Fruit fly (Drosophila melanogaster) whole organism, adult: ENCODE measurements around the gene Rubicon.

Source experiments
- CG11617 ChIP-seq: fragments of 200-800 bp; sonication (Bioruptor generic); optimal IDR thresholded peaks from 2 replicates; lab custom pipeline; 2017; ENCODE audit warnings: mild to moderate bottlenecking, missing biosample characterization, missing genetic modification reagents, missing genetic modification characterization
- CG12768 ChIP-seq: fragments of 200-800 bp; sonication (Bioruptor generic); optimal IDR thresholded peaks from 2 replicates; lab custom pipeline; 2017; ENCODE audit warnings: missing biosample characterization, missing genetic modification characterization, mild to moderate bottlenecking, moderate library complexity, missing genetic modification reagents
- CG14711 ChIP-seq: fragments of 200-800 bp; sonication (Bioruptor generic); optimal IDR thresholded peaks from 2 replicates; lab custom pipeline; 2018; ENCODE audit warnings: missing biosample characterization, mild to moderate bottlenecking, missing genetic modification characterization, moderate library complexity
- CG1620 ChIP-seq: fragments of 200-800 bp; sonication (Bioruptor generic); optimal IDR thresholded peaks from 2 replicates; lab custom pipeline; 2016; ENCODE audit warnings: missing biosample characterization, missing genetic modification characterization
- CG33017 ChIP-seq: fragments of 200-800 bp; sonication (Bioruptor generic); optimal IDR thresholded peaks from 2 replicates; lab custom pipeline; 2018; ENCODE audit warnings: missing biosample characterization, mild to moderate bottlenecking, missing genetic modification characterization, moderate library complexity
- CG5204 ChIP-seq: fragments of 200-800 bp; sonication (Bioruptor generic); optimal IDR thresholded peaks from 2 replicates; lab custom pipeline; 2016; ENCODE audit warnings: missing biosample characterization, missing genetic modification characterization
- CG7045 ChIP-seq: fragments of 200-800 bp; sonication (Bioruptor generic); optimal IDR thresholded peaks from 2 replicates; lab custom pipeline; 2017; ENCODE audit warnings: missing biosample characterization, mild to moderate bottlenecking, missing genetic modification characterization
- CG7101 ChIP-seq: fragments of 200-800 bp; sonication (Bioruptor generic); optimal IDR thresholded peaks from 2 replicates; lab custom pipeline; 2018; ENCODE audit warnings: missing biosample characterization, mild to moderate bottlenecking, missing genetic modification characterization, moderate library complexity
- Clk ChIP-seq: fragments of 200-800 bp; sonication (Bioruptor generic); optimal IDR thresholded peaks from 2 replicates; lab custom pipeline; 2017; ENCODE audit warnings: missing biosample characterization, missing genetic modification characterization
- Crg-1 ChIP-seq: fragments of 200-800 bp; sonication (Bioruptor generic); optimal IDR thresholded peaks from 2 replicates; lab custom pipeline; 2016; ENCODE audit warnings: missing biosample characterization, missing genetic modification characterization
- Hr96 ChIP-seq: fragments of 200-800 bp; sonication (Bioruptor generic); optimal IDR thresholded peaks from 2 replicates; lab custom pipeline; 2016; ENCODE audit warnings: missing biosample characterization, missing genetic modification characterization
- Mnt ChIP-seq: fragments of 200-800 bp; sonication (Bioruptor generic); optimal IDR thresholded peaks from 2 replicates; lab custom pipeline; 2016; ENCODE audit warnings: missing biosample characterization, mild to moderate bottlenecking, missing genetic modification characterization
- bab1 ChIP-seq: fragments of 200-800 bp; sonication (Bioruptor generic); optimal IDR thresholded peaks from 3 replicates; lab custom pipeline; 2019; ENCODE audit warnings: missing biosample characterization, mild to moderate bottlenecking, missing genetic modification characterization, moderate library complexity
- cic ChIP-seq: fragments of 200-800 bp; sonication (Bioruptor generic); optimal IDR thresholded peaks from 2 replicates; lab custom pipeline; 2017; ENCODE audit warnings: missing biosample characterization, mild to moderate bottlenecking, missing genetic modification characterization, moderate library complexity
- cnc ChIP-seq, 2 experiments: fragments of >200 bp; optimal IDR thresholded peaks; 2 replicates each; lab custom pipeline; 2017
- kay ChIP-seq: fragments of 200-800 bp; sonication (Bioruptor generic); peaks from one replicate; lab custom pipeline; 2016; ENCODE audit warnings: missing biosample characterization, missing genetic modification characterization, borderline replicate concordance
- ovo ChIP-seq: fragments of 200-800 bp; sonication (Bioruptor generic); optimal IDR thresholded peaks from 2 replicates; lab custom pipeline; 2016; ENCODE audit warnings: missing biosample characterization, missing genetic modification characterization
- pad ChIP-seq: fragments of 200-800 bp; sonication (Bioruptor generic); optimal IDR thresholded peaks from 3 replicates; lab custom pipeline; 2017; ENCODE audit warnings: missing biosample characterization, missing genetic modification characterization, mild to moderate bottlenecking, moderate library complexity, missing genetic modification reagents
- tj ChIP-seq: fragments of 200-800 bp; sonication (Bioruptor generic); optimal IDR thresholded peaks from 3 replicates; lab custom pipeline; 2017; ENCODE audit warnings: missing biosample characterization, mild to moderate bottlenecking, missing genetic modification characterization, moderate library complexity
- toe ChIP-seq: fragments of 200-800 bp; sonication (Bioruptor generic); optimal IDR thresholded peaks from 2 replicates; lab custom pipeline; 2016; ENCODE audit warnings: missing biosample characterization, missing genetic modification characterization

The Rubicon gene

dm6 chrX:8662247-8662646 lies 14.6 kb upstream of the Rubicon start:
- TF ChIP-seq Mnt (GFP tag; lab: Kevin White, UChicago) (no peak), CG14711 (tag; lab: Kevin White, UChicago) (no peak), ovo (GFP tag; lab: Kevin White, UChicago) (no peak), CG1620 (no peak), Hr96 (GFP tag; lab: Kevin White, UChicago) (no peak), tj (no peak), bab1 (GFP tag; lab: Kevin White, UChicago) (no peak), kay (no peak), Crg-1 (GFP tag; lab: Kevin White, UChicago) (no peak), CG12768 (GFP tag; lab: Kevin White, UChicago) (no peak), CG5204 (no peak), pad (GFP tag; lab: Kevin White, UChicago) (no peak), cic (GFP tag; lab: Kevin White, UChicago) (no peak), CG33017 (tag; lab: Kevin White, UChicago) (no peak), cnc (optimal IDR thresholded peaks at IDR 0.05; lab: Kevin White, UChicago) (no peak), toe (GFP tag; lab: Kevin White, UChicago) (no peak), CG11617 (GFP tag; lab: Kevin White, UChicago) (no peak), CG7101 (tag; lab: Kevin White, UChicago) (no peak)

- TF ChIP-seq CG7045 (no peak), tj (no peak), Crg-1 (GFP tag; lab: Kevin White, UChicago) (no peak), kay (no peak), CG33017 (tag; lab: Kevin White, UChicago) (no peak), CG12768 (GFP tag; lab: Kevin White, UChicago) (no peak), cnc (optimal IDR thresholded peaks at IDR 0.05; lab: Kevin White, UChicago) (no peak), Clk (GFP tag; lab: Kevin White, UChicago) (no peak), pad (GFP tag; lab: Kevin White, UChicago) (no peak), CG11617 (GFP tag; lab: Kevin White, UChicago) (no peak), CG7101 (tag; lab: Kevin White, UChicago) (no peak), Mnt (GFP tag; lab: Kevin White, UChicago) (no peak), ovo (GFP tag; lab: Kevin White, UChicago) (no peak), CG5204 (no peak)
Measured at dm6 chrX:8663795-8664194, 13.1 kb upstream of the Rubicon start.

dm6 chrX:8665576-8666297 lies 11.1 kb upstream of the Rubicon start:
- TF ChIP-seq Hr96 (GFP tag; lab: Kevin White, UChicago) (no peak), pad (GFP tag; lab: Kevin White, UChicago) (no peak), Clk (GFP tag; lab: Kevin White, UChicago) (no peak), cic (GFP tag; lab: Kevin White, UChicago) (no peak), toe (GFP tag; lab: Kevin White, UChicago) (no peak), CG33017 (tag; lab: Kevin White, UChicago) (no peak), CG12768 (GFP tag; lab: Kevin White, UChicago) (no peak), CG11617 (GFP tag; lab: Kevin White, UChicago) (no peak), CG5204 (no peak), CG7101 (tag; lab: Kevin White, UChicago) (no peak), ovo (GFP tag; lab: Kevin White, UChicago) (no peak), kay (no peak)

- no peak for TF ChIP-seq CG12768 (GFP tag; lab: Kevin White, UChicago)
- no peak for TF ChIP-seq kay
- TF ChIP-seq CG5204: no peak
- no peak for TF ChIP-seq CG14711 (tag; lab: Kevin White, UChicago)
- TF ChIP-seq Hr96 (GFP tag; lab: Kevin White, UChicago): no peak
- TF ChIP-seq tj: no peak
- no peak for TF ChIP-seq cic (GFP tag; lab: Kevin White, UChicago)
- TF ChIP-seq Mnt (GFP tag; lab: Kevin White, UChicago): no peak
- TF ChIP-seq Crg-1 (GFP tag; lab: Kevin White, UChicago): no peak
- TF ChIP-seq cnc (optimal IDR thresholded peaks at IDR 0.05; lab: Kevin White, UChicago): no peak
Measured at dm6 chrX:8667070-8667469, 9.8 kb upstream of the Rubicon start.

- TF ChIP-seq CG14711 (tag; lab: Kevin White, UChicago) (no peak), CG33017 (tag; lab: Kevin White, UChicago) (no peak), CG5204 (no peak), CG12768 (GFP tag; lab: Kevin White, UChicago) (no peak), Crg-1 (GFP tag; lab: Kevin White, UChicago) (no peak)
Measured at dm6 chrX:8667709-8668108, 9.2 kb upstream of the Rubicon start.

- TF ChIP-seq Clk (GFP tag; lab: Kevin White, UChicago): no peak
- no peak for TF ChIP-seq tj
- TF ChIP-seq cic (GFP tag; lab: Kevin White, UChicago): no peak
- TF ChIP-seq pad (GFP tag; lab: Kevin White, UChicago): no peak
- no peak for TF ChIP-seq kay
- no peak for TF ChIP-seq Hr96 (GFP tag; lab: Kevin White, UChicago)
- TF ChIP-seq CG14711 (tag; lab: Kevin White, UChicago): no peak
- TF ChIP-seq CG7101 (tag; lab: Kevin White, UChicago): no peak
- TF ChIP-seq CG7045: no peak
- TF ChIP-seq CG1620: no peak
- TF ChIP-seq Crg-1 (GFP tag; lab: Kevin White, UChicago): no peak
- no peak for TF ChIP-seq CG12768 (GFP tag; lab: Kevin White, UChicago)
- no peak for TF ChIP-seq ovo (GFP tag; lab: Kevin White, UChicago)
- no peak for TF ChIP-seq bab1 (GFP tag; lab: Kevin White, UChicago)
- TF ChIP-seq CG11617 (GFP tag; lab: Kevin White, UChicago): no peak
Measured at dm6 chrX:8669434-8669833, 7.4 kb upstream of the Rubicon start.
